Fruit fly (Drosophila melanogaster) whole organism, embryonic: ENCODE results near the gene Tom.

Experiments
- Aef1 ChIP-seq: fragments of 200-800 bp; sonication (Bioruptor generic); IDR thresholded peaks from 3 replicates; pipeline ENCODE4 v1.3.6; 2022; ENCODE audit warnings: missing biosample characterization, missing genetic modification characterization
- Asciz ChIP-seq: fragments of 200-800 bp; sonication (Bioruptor generic); optimal IDR thresholded peaks from 2 replicates; lab custom pipeline; 2017; ENCODE audit warnings: missing biosample characterization, mild to moderate bottlenecking, missing genetic modification characterization, missing genetic modification reagents
- CG10979 ChIP-seq: fragments of 200-800 bp; sonication (Bioruptor generic); optimal IDR thresholded peaks from 2 replicates; lab custom pipeline; 2018; ENCODE audit warnings: missing biosample characterization, mild to moderate bottlenecking, missing genetic modification characterization, moderate library complexity
- CG12219 ChIP-seq: fragments of 200-800 bp; sonication (Bioruptor generic); optimal IDR thresholded peaks from 3 replicates; lab custom pipeline; 2018; ENCODE audit warnings: missing biosample characterization, mild to moderate bottlenecking, missing genetic modification characterization
- CG12942 ChIP-seq: fragments of 200-800 bp; sonication (Bioruptor generic); optimal IDR thresholded peaks from 3 replicates; lab custom pipeline; 2016; ENCODE audit warnings: missing biosample characterization, missing genetic modification characterization
- CG15269 ChIP-seq: fragments of 200-800 bp; sonication (Bioruptor generic); optimal IDR thresholded peaks from 2 replicates; lab custom pipeline; 2018; ENCODE audit warnings: missing biosample characterization, mild to moderate bottlenecking, missing genetic modification characterization, moderate library complexity
- CG16815 ChIP-seq: fragments of 200-800 bp; sonication (Bioruptor generic); optimal IDR thresholded peaks from 3 replicates; lab custom pipeline; 2017; ENCODE audit warnings: missing biosample characterization, mild to moderate bottlenecking, missing genetic modification characterization
- CG1792 ChIP-seq: fragments of 200-800 bp; sonication (Bioruptor generic); optimal IDR thresholded peaks from 2 replicates; lab custom pipeline; 2016; ENCODE audit warnings: missing biosample characterization, missing genetic modification characterization
- CG2120 ChIP-seq: fragments of 200-800 bp; sonication (Bioruptor generic); optimal IDR thresholded peaks from 3 replicates; lab custom pipeline; 2016; ENCODE audit warnings: missing biosample characterization, missing genetic modification characterization
- CG30431 ChIP-seq: fragments of 200-800 bp; sonication (Bioruptor generic); optimal IDR thresholded peaks from 2 replicates; lab custom pipeline; 2017; ENCODE audit warnings: missing biosample characterization, missing genetic modification characterization
- CG31388 ChIP-seq: fragments of 200-800 bp; sonication (Bioruptor generic); optimal IDR thresholded peaks from 2 replicates; lab custom pipeline; 2016; ENCODE audit warnings: missing biosample characterization, missing genetic modification characterization
- CG31441 ChIP-seq: fragments of 200-800 bp; sonication (Bioruptor generic); IDR thresholded peaks from 2 replicates; pipeline ENCODE4 v1.3.6; 2022; ENCODE audit warnings: missing biosample characterization, missing genetic modification characterization
- CG32772 ChIP-seq: fragments of 200-800 bp; sonication (Bioruptor generic); IDR thresholded peaks from 2 replicates; pipeline ENCODE4 v1.3.6; 2022; ENCODE audit warnings: missing biosample characterization, missing genetic modification characterization
- CG3281 ChIP-seq: fragments of 200-800 bp; sonication (Bioruptor generic); optimal IDR thresholded peaks from 3 replicates; lab custom pipeline; 2017; ENCODE audit warnings: missing biosample characterization, mild to moderate bottlenecking, missing genetic modification characterization
- CG34422 ChIP-seq: fragments of 200-800 bp; sonication (Bioruptor generic); IDR thresholded peaks from 3 replicates; pipeline ENCODE4 v1.3.6; 2022; ENCODE audit warnings: missing biosample characterization, missing genetic modification characterization
- CG4424 ChIP-seq: fragments of 200-800 bp; sonication (Bioruptor generic); optimal IDR thresholded peaks from 3 replicates; lab custom pipeline; 2016; ENCODE audit warnings: missing biosample characterization, missing genetic modification characterization
- CG6689 ChIP-seq: fragments of 200-800 bp; sonication (Bioruptor generic); IDR thresholded peaks from 2 replicates; pipeline ENCODE4 v1.3.6; 2022; ENCODE audit warnings: missing biosample characterization, missing genetic modification characterization
- CG7928 ChIP-seq: fragments of 200-800 bp; sonication (Bioruptor generic); optimal IDR thresholded peaks from 2 replicates; lab custom pipeline; 2017; ENCODE audit warnings: missing biosample characterization, mild to moderate bottlenecking, missing genetic modification characterization
- CG8388 ChIP-seq: fragments of 200-800 bp; sonication (Bioruptor generic); optimal IDR thresholded peaks from 2 replicates; lab custom pipeline; 2019; ENCODE audit warnings: missing biosample characterization, mild to moderate bottlenecking, missing genetic modification characterization, moderate library complexity
- D ChIP-seq, 2 experiments: fragments of 200-800 bp in 1 of 2; fragments of >200 bp in 1 of 2; sonication (Bioruptor generic) in 1 of 2; optimal IDR thresholded peaks; 2 replicates in 1 of 2; 3 replicates in 1 of 2; lab custom pipeline; 2017; ENCODE audit warnings: mild to moderate bottlenecking in 1 of 2, missing biosample characterization in 1 of 2, missing genetic modification characterization in 1 of 2, missing genetic modification reagents in 1 of 2
- Dek ChIP-seq: fragments of 200-800 bp; sonication (Bioruptor generic); optimal IDR thresholded peaks from 3 replicates; lab custom pipeline; 2019; ENCODE audit warnings: missing biosample characterization, mild to moderate bottlenecking, missing genetic modification characterization, moderate library complexity
- Dref ChIP-seq: fragments of 200-800 bp; sonication (Bioruptor generic); IDR thresholded peaks from 2 replicates; pipeline ENCODE4 v1.3.6; 2022; ENCODE audit warnings: missing biosample characterization, missing genetic modification characterization
- Drgx ChIP-seq: fragments of 200-800 bp; sonication (Bioruptor generic); IDR thresholded peaks from 2 replicates; pipeline ENCODE4 v1.3.6; 2022; ENCODE audit warnings: missing biosample characterization, missing genetic modification characterization
- E2f1 ChIP-seq: fragments of 200-800 bp; sonication (Bioruptor generic); IDR thresholded peaks from 2 replicates; pipeline ENCODE4 v1.3.6; 2022; ENCODE audit warnings: missing biosample characterization, missing genetic modification characterization
- HLH54F ChIP-seq: fragments of 200-800 bp; sonication (Bioruptor generic); optimal IDR thresholded peaks from 3 replicates; lab custom pipeline; 2016; ENCODE audit warnings: missing biosample characterization, missing genetic modification characterization
- Hr78 ChIP-seq, 2 experiments: fragments of 200-800 bp in 1 of 2; fragments of >200 bp in 1 of 2; sonication (Bioruptor generic) in 1 of 2; optimal IDR thresholded peaks; 2 replicates each; lab custom pipeline; 2017 to 2019; ENCODE audit warnings: missing biosample characterization in 2 of 2, missing genetic modification characterization in 2 of 2, mild to moderate bottlenecking in 1 of 2, moderate library complexity in 1 of 2
- Hsf ChIP-seq: fragments of 200-800 bp; sonication (Bioruptor generic); optimal IDR thresholded peaks from 3 replicates; lab custom pipeline; 2016; ENCODE audit warnings: missing biosample characterization, missing genetic modification characterization
- Med ChIP-seq: fragments of 200-800 bp; sonication (Bioruptor generic); peaks from one replicate; lab custom pipeline; 2016; ENCODE audit warnings: missing biosample characterization, missing genetic modification characterization, mild to moderate bottlenecking, inconsistent platforms, moderate library complexity
- Myb ChIP-seq: fragments of 200-800 bp; sonication (Bioruptor generic); optimal IDR thresholded peaks from 2 replicates; lab custom pipeline; 2016; ENCODE audit warnings: missing biosample characterization, missing genetic modification characterization
- Poxn ChIP-seq: fragments of 200-800 bp; sonication (Bioruptor generic); IDR thresholded peaks from 2 replicates; pipeline ENCODE4 v1.3.6; 2022; ENCODE audit warnings: missing biosample characterization, missing genetic modification characterization
- Sin3A ChIP-seq: fragments of >200 bp; optimal IDR thresholded peaks from 2 replicates; lab custom pipeline; 2018
- btn ChIP-seq: fragments of 200-800 bp; sonication (Bioruptor generic); optimal IDR thresholded peaks from 2 replicates; lab custom pipeline; 2016; ENCODE audit warnings: missing biosample characterization, missing genetic modification characterization
- chif ChIP-seq, 2 experiments: fragments of 200-800 bp; sonication (Bioruptor generic); optimal IDR thresholded peaks; 3 replicates each; lab custom pipeline; 2016; ENCODE audit warnings: missing biosample characterization in 2 of 2, missing genetic modification characterization in 2 of 2
- dati ChIP-seq: fragments of 200-800 bp; sonication (Bioruptor generic); IDR thresholded peaks from 2 replicates; pipeline ENCODE4 v1.3.6; 2022; ENCODE audit warnings: missing biosample characterization, missing genetic modification characterization
- disco-r ChIP-seq: fragments of 200-800 bp; sonication (Bioruptor generic); optimal IDR thresholded peaks from 2 replicates; lab custom pipeline; 2016; ENCODE audit warnings: missing biosample characterization, missing genetic modification characterization
- dmrt11E ChIP-seq: fragments of 200-800 bp; sonication (Bioruptor generic); optimal IDR thresholded peaks from 3 replicates; lab custom pipeline; 2018; ENCODE audit warnings: missing biosample characterization, mild to moderate bottlenecking, missing genetic modification characterization, moderate library complexity
- dpn ChIP-seq, 2 experiments: fragments of 200-800 bp; sonication (Bioruptor generic); optimal IDR thresholded peaks; 3 replicates each; lab custom pipeline; 2016; ENCODE audit warnings: missing biosample characterization in 2 of 2, missing genetic modification characterization in 2 of 2
- dysf ChIP-seq: fragments of 200-800 bp; sonication (Bioruptor generic); IDR thresholded peaks from 3 replicates; pipeline ENCODE4 v1.3.6; 2022; ENCODE audit warnings: missing biosample characterization, missing genetic modification characterization
- ind ChIP-seq: fragments of 200-800 bp; sonication (Bioruptor generic); optimal IDR thresholded peaks from 3 replicates; lab custom pipeline; 2016; ENCODE audit warnings: missing biosample characterization, missing genetic modification characterization
- maf-S ChIP-seq: fragments of 200-800 bp; sonication (Bioruptor generic); optimal IDR thresholded peaks from 2 replicates; lab custom pipeline; 2016; ENCODE audit warnings: missing biosample characterization, missing genetic modification characterization
- nau ChIP-seq: fragments of 200-800 bp; sonication (Bioruptor generic); optimal IDR thresholded peaks from 3 replicates; lab custom pipeline; 2017; ENCODE audit warnings: missing biosample characterization, mild to moderate bottlenecking, missing genetic modification characterization, missing genetic modification reagents
- oc ChIP-seq: fragments of 200-800 bp; sonication (Bioruptor generic); optimal IDR thresholded peaks from 2 replicates; lab custom pipeline; 2018; ENCODE audit warnings: missing biosample characterization, mild to moderate bottlenecking, missing genetic modification characterization, moderate library complexity
- pan ChIP-seq, 4 experiments: fragments of >200 bp in 3 of 4; fragments of 200-800 bp in 1 of 4; sonication (Bioruptor generic) in 1 of 4; optimal IDR thresholded peaks in 3 of 4; IDR thresholded peaks in 1 of 4; 2 replicates each; pipeline versions ENCODE4 v1.3.6 to Lab custom; 2017 to 2022; ENCODE audit warnings: missing biosample characterization in 2 of 4, missing genetic modification characterization in 2 of 4, mixed read lengths in 1 of 4
- pho ChIP-seq: fragments of 200-800 bp; sonication (Bioruptor generic); optimal IDR thresholded peaks from 2 replicates; lab custom pipeline; 2016; ENCODE audit warnings: missing biosample characterization, missing genetic modification characterization
- row ChIP-seq: fragments of 200-800 bp; sonication (Bioruptor generic); IDR thresholded peaks from 3 replicates; pipeline ENCODE4 v1.3.6; 2022; ENCODE audit warnings: missing biosample characterization, missing genetic modification characterization
- scrt ChIP-seq: fragments of 200-800 bp; sonication (Bioruptor generic); optimal IDR thresholded peaks from 2 replicates; lab custom pipeline; 2018; ENCODE audit warnings: missing biosample characterization, mild to moderate bottlenecking, missing genetic modification characterization, moderate library complexity
- sd ChIP-seq: fragments of 200-800 bp; sonication (Bioruptor generic); optimal IDR thresholded peaks from 3 replicates; lab custom pipeline; 2018; ENCODE audit warnings: missing biosample characterization, mild to moderate bottlenecking, missing genetic modification characterization, moderate library complexity
- sima ChIP-seq: fragments of 200-800 bp; sonication (Bioruptor generic); optimal IDR thresholded peaks from 2 replicates; lab custom pipeline; 2016; ENCODE audit warnings: missing biosample characterization, missing genetic modification characterization
- twi ChIP-seq: fragments of 200-800 bp; optimal IDR thresholded peaks from 2 replicates; lab custom pipeline; 2019; ENCODE audit warnings: missing biosample characterization, mild to moderate bottlenecking, missing genetic modification characterization, moderate library complexity
- vvl ChIP-seq: fragments of 200-800 bp; sonication (Bioruptor generic); IDR thresholded peaks from 2 replicates; pipeline ENCODE4 v1.3.6; 2022; ENCODE audit warnings: missing biosample characterization, missing genetic modification characterization
- z ChIP-seq: fragments of 200-800 bp; sonication (Bioruptor generic); IDR thresholded peaks from 3 replicates; pipeline ENCODE4 v1.3.6; 2022; ENCODE audit warnings: missing biosample characterization, missing genetic modification characterization

Gene Tom

dm6 chr3L:15006825-15007224 lies 37.7 kb downstream of the Tom start (continued):
- no peak for TF ChIP-seq Myb
- peak; percentile 27; the same call in 1 of the 2 replicates for TF ChIP-seq vvl (GFP tag; lab: Robert Waterston, UW)
- TF ChIP-seq CG16815 (GFP tag; lab: Kevin White, UChicago): no peak
- no peak for TF ChIP-seq Hr78 (GFP tag; optimal IDR thresholded peaks at IDR 0.05; lab: Kevin White, UChicago)
- TF ChIP-seq CG10979 (tag; lab: Kevin White, UChicago): peak; percentile 25
- TF ChIP-seq dpn (GFP tag; optimal IDR thresholded peaks at IDR 0.05; lab: Kevin White, UChicago): no peak
- TF ChIP-seq HLH54F (GFP tag; lab: Kevin White, UChicago): no peak
- no peak for TF ChIP-seq dysf (GFP tag; lab: Robert Waterston, UW)
- no peak for TF ChIP-seq CG12942 (GFP tag; lab: Kevin White, UChicago)
- TF ChIP-seq CG8388: peak; percentile 49
- TF ChIP-seq E2f1 (GFP tag; lab: Robert Waterston, UW): no peak
- no peak for TF ChIP-seq CG15269 (tag; lab: Kevin White, UChicago)
- 0 out of 3 replicates have a peak, but pooled peaks have one; percentile 30 for TF ChIP-seq z (GFP tag; lab: Robert Waterston, UW)
- no peak for TF ChIP-seq CG34422 (GFP tag; lab: Robert Waterston, UW)
- TF ChIP-seq CG7928 (GFP tag; lab: Kevin White, UChicago): no peak
- peak; percentile 39; the same call in 1 of the 2 replicates for TF ChIP-seq CG32772
- TF ChIP-seq Hsf (GFP tag; lab: Kevin White, UChicago): no peak
- no peak for TF ChIP-seq CG30431 (GFP tag; lab: Kevin White, UChicago)
- TF ChIP-seq CG3281 (GFP tag; lab: Kevin White, UChicago): no peak
- TF ChIP-seq btn (GFP tag; lab: Kevin White, UChicago): no peak
- no peak for TF ChIP-seq CG1792 (GFP tag; lab: Kevin White, UChicago)
- TF ChIP-seq Sin3A (lab: Kevin White, UChicago): no peak
- no peak for TF ChIP-seq oc (tag; lab: Kevin White, UChicago)
- no peak for TF ChIP-seq dati
- TF ChIP-seq Poxn (GFP tag; lab: Robert Waterston, UW): no peak
- TF ChIP-seq sima: no peak
- TF ChIP-seq CG2120 (GFP tag; lab: Kevin White, UChicago): no peak
- no peak for TF ChIP-seq Asciz (GFP tag; lab: Kevin White, UChicago)
- no peak for TF ChIP-seq Dref
- peak; percentile 92 for TF ChIP-seq Drgx (GFP tag; lab: Robert Waterston, UW)
- no peak for TF ChIP-seq sd (tag; lab: Kevin White, UChicago)
- no peak for TF ChIP-seq chif (GFP tag; optimal IDR thresholded peaks at IDR 0.05; lab: Kevin White, UChicago)
- TF ChIP-seq nau (GFP tag; lab: Kevin White, UChicago): no peak
- no peak for TF ChIP-seq pan (optimal IDR thresholded peaks at IDR 0.05; lab: Kevin White, UChicago)
- TF ChIP-seq pan (GFP tag; optimal IDR thresholded peaks at IDR 0.05 in 1 of 2, IDR thresholded peaks at IDR 0.05 in 1 of 2): peak in 1 of 2 experiments; percentile 59
- TF ChIP-seq Med (GFP tag; lab: Kevin White, UChicago): no peak
- TF ChIP-seq CG12219 (GFP tag; lab: Kevin White, UChicago): no peak
- TF ChIP-seq CG31388: no peak
- no peak for TF ChIP-seq maf-S (GFP tag; lab: Kevin White, UChicago)
- TF ChIP-seq pho (GFP tag; lab: Kevin White, UChicago): no peak
- no peak for TF ChIP-seq disco-r (GFP tag; lab: Kevin White, UChicago)
- no peak for TF ChIP-seq CG6689 (GFP tag; lab: Robert Waterston, UW)
- no peak for TF ChIP-seq Dek
- TF ChIP-seq row (GFP tag; lab: Robert Waterston, UW): peak; percentile 36; the same call in 1 of the 3 replicates
- TF ChIP-seq ind (GFP tag; lab: Kevin White, UChicago): no peak
- no peak for TF ChIP-seq CG4424 (GFP tag; lab: Kevin White, UChicago)
- TF ChIP-seq scrt (GFP tag; lab: Kevin White, UChicago): no peak
- no peak for TF ChIP-seq twi
- no peak for TF ChIP-seq Aef1 (GFP tag; lab: Robert Waterston, UW)
- no peak for TF ChIP-seq D (optimal IDR thresholded peaks at IDR 0.05; lab: Kevin White, UChicago)
- TF ChIP-seq D (GFP tag; optimal IDR thresholded peaks at IDR 0.05; lab: Kevin White, UChicago): no peak
- no peak for TF ChIP-seq dmrt11E
- TF ChIP-seq CG31441 (GFP tag; lab: Robert Waterston, UW): peak; percentile 22; the same call in 1 of the 2 replicates
